Worm (Caenorhabditis elegans) whole organism, L4 larva: ENCODE measurements around the gene dmsr-1.

ENCODE experiments used
- F37D6.2 ChIP-seq: sonication (generic microtip); optimal IDR thresholded peaks from 2 replicates; lab custom pipeline; 2016; ENCODE audit warnings: mild to moderate bottlenecking, missing genetic modification characterization, missing compliant biosample characterization
- F44E2.7 ChIP-seq: fragments of 200-800 bp; sonication (Bioruptor generic); IDR thresholded peaks from 2 replicates; pipeline ENCODE4 v2.1.2; 2022; ENCODE audit warnings: missing genetic modification characterization, missing compliant biosample characterization
- T20F7.1 ChIP-seq: fragments of 200-800 bp; sonication (Bioruptor generic); optimal IDR thresholded peaks from 2 replicates; lab custom pipeline; 2018; ENCODE audit warnings: mild to moderate bottlenecking, missing genetic modification characterization, missing compliant biosample characterization
- Y48G9A.11 ChIP-seq: fragments of 200-800 bp; sonication (Bioruptor generic); IDR thresholded peaks from 2 replicates; pipeline ENCODE4 v1.3.6; 2022; ENCODE audit warnings: missing genetic modification reagents, missing genetic modification characterization, missing compliant biosample characterization
- ZK337.2 ChIP-seq: fragments of 200-800 bp; sonication (Bioruptor generic); IDR thresholded peaks from 2 replicates; pipeline ENCODE4 v1.3.6; 2022; ENCODE audit warnings: missing genetic modification reagents, missing genetic modification characterization, missing compliant biosample characterization
- ZK546.5 ChIP-seq, 2 experiments: sonication (generic microtip); optimal IDR thresholded peaks; 2 replicates each; lab custom pipeline; 2017; ENCODE audit warnings: missing biosample characterization in 2 of 2, missing genetic modification characterization in 2 of 2
- aha-1 ChIP-seq: fragments of 150-350 bp; peaks from one replicate; lab custom pipeline; 2014; ENCODE audit warnings: missing biosample characterization, missing genetic modification characterization
- attf-4 ChIP-seq: sonication (generic microtip); optimal IDR thresholded peaks from 3 replicates; lab custom pipeline; 2017; ENCODE audit warnings: missing biosample characterization, missing genetic modification characterization
- ceh-20 ChIP-seq: fragments of 200-800 bp; sonication (Bioruptor generic); IDR thresholded peaks from 2 replicates; pipeline ENCODE4 v1.3.6; 2022; ENCODE audit warnings: missing genetic modification reagents, missing genetic modification characterization, missing compliant biosample characterization
- ceh-28 ChIP-seq: fragments of 150-350 bp; optimal IDR thresholded peaks from 2 replicates; lab custom pipeline; 2014; ENCODE audit warnings: missing biosample characterization, missing genetic modification reagents, missing genetic modification characterization
- ctbp-1 ChIP-seq: fragments of 200-800 bp; sonication (Bioruptor generic); IDR thresholded peaks from 2 replicates; pipeline ENCODE4 v1.3.6; 2022; ENCODE audit warnings: missing genetic modification reagents, missing genetic modification characterization, missing compliant biosample characterization
- daf-12 ChIP-seq: fragments of 150-350 bp; optimal IDR thresholded peaks from 2 replicates; lab custom pipeline; 2014; ENCODE audit warnings: missing biosample characterization, missing genetic modification reagents, missing genetic modification characterization
- egl-43 ChIP-seq: fragments of 200-800 bp; sonication (Bioruptor generic); IDR thresholded peaks from 2 replicates; pipeline ENCODE4 v1.3.6; 2022; ENCODE audit warnings: missing genetic modification reagents, missing genetic modification characterization, missing compliant biosample characterization
- fkh-10 ChIP-seq: fragments of 150-350 bp; optimal IDR thresholded peaks from 2 replicates; lab custom pipeline; 2014; ENCODE audit warnings: missing biosample characterization, missing genetic modification reagents, missing genetic modification characterization
- hif-1 ChIP-seq, 2 experiments: sonication (generic microtip); optimal IDR thresholded peaks; 2 replicates each; lab custom pipeline; 2016 to 2017; ENCODE audit warnings: missing compliant biosample characterization in 2 of 2, missing genetic modification characterization in 2 of 2, missing genetic modification reagents in 2 of 2, missing genotype in 2 of 2, mild to moderate bottlenecking in 1 of 2
- hlh-11 ChIP-seq: fragments of 200-800 bp; sonication (Bioruptor generic); optimal IDR thresholded peaks from 2 replicates; lab custom pipeline; 2018; ENCODE audit warnings: mild to moderate bottlenecking, missing genetic modification characterization, missing compliant biosample characterization
- hlh-30 ChIP-seq: sonication (generic microtip); optimal IDR thresholded peaks from 2 replicates; lab custom pipeline; 2017; ENCODE audit warnings: antibody characterized with exemption, mild to moderate bottlenecking, missing genetic modification characterization, missing compliant biosample characterization; ENCODE audit not compliant: insufficient read depth
- hmg-1.1 ChIP-seq: fragments of 200-800 bp; sonication (Bioruptor generic); IDR thresholded peaks from 2 replicates; pipeline ENCODE4 v1.3.6; 2022; ENCODE audit warnings: missing genetic modification reagents, missing genetic modification characterization, missing compliant biosample characterization
- jun-1 ChIP-seq: fragments of 150-350 bp; optimal IDR thresholded peaks from 2 replicates; lab custom pipeline; 2014; ENCODE audit warnings: missing biosample characterization, missing genetic modification reagents, missing genetic modification characterization
- lim-7 ChIP-seq: fragments of 200-800 bp; sonication (Bioruptor generic); IDR thresholded peaks from 2 replicates; pipeline ENCODE4 v1.3.6; 2022; ENCODE audit warnings: missing genetic modification characterization, missing compliant biosample characterization
- lin-15B ChIP-seq: fragments of 150-350 bp; sonication (generic microtip); optimal IDR thresholded peaks from 3 replicates; lab custom pipeline; 2014; ENCODE audit warnings: missing biosample characterization, missing genetic modification characterization
- lin-39 ChIP-seq: fragments of 150-350 bp; optimal IDR thresholded peaks from 2 replicates; lab custom pipeline; 2014; ENCODE audit warnings: missing biosample characterization, missing genetic modification reagents, missing genetic modification characterization
- madf-5 ChIP-seq, 2 experiments: fragments of 200-800 bp; sonication (Bioruptor generic); IDR thresholded peaks; 2 replicates each; pipeline ENCODE4 v1.3.6; 2022; ENCODE audit warnings: missing compliant biosample characterization in 2 of 2, missing genetic modification characterization in 2 of 2
- mdl-1 ChIP-seq, 2 experiments: fragments of 150-350 bp in 1 of 2; sonication (generic microtip) in 1 of 2; optimal IDR thresholded peaks; 2 replicates each; lab custom pipeline; 2014 to 2017; ENCODE audit warnings: missing biosample characterization in 2 of 2, missing genetic modification characterization in 2 of 2
- mdt-29 ChIP-seq: fragments of 200-800 bp; sonication (Bioruptor generic); IDR thresholded peaks from 2 replicates; pipeline ENCODE4 v1.3.6; 2022; ENCODE audit warnings: missing genetic modification reagents, missing genetic modification characterization, missing compliant biosample characterization
- mep-1 ChIP-seq: fragments of 150-350 bp; sonication (generic microtip); optimal IDR thresholded peaks from 3 replicates; lab custom pipeline; 2014; ENCODE audit warnings: missing biosample characterization, missing genetic modification characterization
- nhr-102 ChIP-seq: sonication (generic microtip); optimal IDR thresholded peaks from 2 replicates; lab custom pipeline; 2016; ENCODE audit warnings: mild to moderate bottlenecking, missing genetic modification characterization, moderate library complexity, missing compliant biosample characterization
- nhr-76 ChIP-seq: fragments of 150-350 bp; optimal IDR thresholded peaks from 2 replicates; lab custom pipeline; 2014; ENCODE audit warnings: missing biosample characterization, missing genetic modification characterization
- rbr-2 ChIP-seq: sonication (generic microtip); optimal IDR thresholded peaks from 2 replicates; lab custom pipeline; 2016; ENCODE audit warnings: missing genotype, missing genetic modification characterization, missing compliant biosample characterization
- set-16 ChIP-seq: fragments of 200-800 bp; sonication (Bioruptor generic); IDR thresholded peaks from 2 replicates; pipeline ENCODE4 v1.3.6; 2022; ENCODE audit warnings: missing genetic modification reagents, missing genetic modification characterization, missing compliant biosample characterization
- unc-39 ChIP-seq: sonication (generic microtip); optimal IDR thresholded peaks from 2 replicates; lab custom pipeline; 2017; ENCODE audit warnings: missing biosample characterization, missing genetic modification characterization
- zfp-3 ChIP-seq: fragments of 200-800 bp; sonication (Bioruptor generic); conservative IDR thresholded peaks from 2 replicates; pipeline ENCODE4 v1.3.6; 2022; ENCODE audit warnings: missing genetic modification reagents, missing genetic modification characterization, missing compliant biosample characterization

Gene dmsr-1

DNA sequence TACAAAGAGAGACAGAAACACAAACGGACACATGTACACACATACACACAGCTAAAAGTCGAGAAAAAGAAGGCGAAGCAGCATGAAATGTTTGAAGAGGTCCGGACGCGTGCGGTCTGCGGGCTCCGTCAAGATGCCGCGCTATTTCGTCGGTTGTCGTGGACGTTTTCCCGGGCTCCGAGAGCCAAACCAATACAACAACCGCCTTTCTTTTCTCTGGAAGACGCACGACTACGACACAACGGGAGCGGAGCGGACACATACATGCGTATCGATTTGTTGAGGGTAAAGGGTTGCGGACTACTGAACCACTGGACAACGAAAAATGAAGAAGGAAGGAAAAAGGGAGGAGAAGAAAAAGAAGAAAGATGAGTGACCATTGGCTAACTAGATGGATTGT, 6.8 kb downstream of the dmsr-1 start:
- no peak for TF ChIP-seq ceh-20
- peak; percentile 44 for TF ChIP-seq rbr-2 (tag; lab: Kevin White, UChicago)
- TF ChIP-seq ctbp-1 (GFP tag; lab: Robert Waterston, UW) = no peak
- peak in 1 of 2 experiments; percentile 18 for TF ChIP-seq hif-1 (tag; optimal IDR thresholded peaks at IDR 0.05; lab: Kevin White, UChicago)
- peak; percentile 63 for TF ChIP-seq hmg-1.1 (GFP tag; lab: Robert Waterston, UW)
- TF ChIP-seq hlh-30 (tag; lab: Kevin White, UChicago) = peak; percentile 7
- TF ChIP-seq ceh-28 (tag; lab: Kevin White, UChicago) = peak; percentile 56
- peak; percentile 96 for TF ChIP-seq aha-1 (tag; lab: Kevin White, UChicago)
- peak; percentile 5 for TF ChIP-seq hlh-11 (tag; lab: Kevin White, UChicago)
- TF ChIP-seq set-16 (GFP tag; lab: Robert Waterston, UW) = peak; percentile 60; the same call in 1 of the 2 replicates
- peak in 1 of 2 experiments; percentile 56 for TF ChIP-seq mdl-1 (tag; optimal IDR thresholded peaks at IDR 0.05; lab: Kevin White, UChicago)
- no peak for TF ChIP-seq nhr-102 (tag; lab: Kevin White, UChicago)
- no peak for TF ChIP-seq unc-39 (tag; lab: Kevin White, UChicago)
- TF ChIP-seq fkh-10 (GFP tag; lab: Kevin White, UChicago) = peak; percentile 72
- 0 out of 2 replicates have a peak, but pooled peaks have one; percentile 55 for TF ChIP-seq egl-43

DNA sequence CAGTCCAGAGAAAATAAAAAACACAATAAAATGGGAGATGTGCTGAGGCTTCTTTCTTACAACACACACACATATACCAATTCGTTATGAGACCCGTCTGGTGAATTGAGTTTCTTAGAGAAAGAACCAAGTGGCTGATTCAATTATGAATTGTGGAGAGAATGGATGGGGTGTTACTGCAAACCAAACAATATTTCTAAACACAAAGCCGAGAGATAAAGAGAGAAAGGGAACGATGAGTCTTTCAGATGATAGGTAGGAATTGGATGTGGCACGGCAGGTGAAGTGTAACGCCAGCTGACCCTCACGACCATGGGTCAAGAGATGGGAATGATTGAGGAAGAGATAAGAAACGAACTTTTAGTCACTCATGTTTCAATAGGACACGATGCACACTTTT, 7.7 kb downstream of the dmsr-1 start, which contains the start of gene mig-17:
TSS of gene mig-17 (plus strand) at position 389 of the 400 bp plus-strand sequence.
- no peak for TF ChIP-seq attf-4
- no peak for TF ChIP-seq mdt-29 (GFP tag; lab: Robert Waterston, UW)
- TF ChIP-seq mep-1 (tag; lab: Kevin White, UChicago) = no peak
- no peak for TF ChIP-seq zfp-3 (GFP tag; lab: Robert Waterston, UW)
- TF ChIP-seq F37D6.2 (tag; lab: Kevin White, UChicago) = no peak
- TF ChIP-seq jun-1 (tag; lab: Kevin White, UChicago) = no peak
- TF ChIP-seq ZK337.2 (GFP tag; lab: Robert Waterston, UW) = no peak
- no peak for TF ChIP-seq F44E2.7

DNA sequence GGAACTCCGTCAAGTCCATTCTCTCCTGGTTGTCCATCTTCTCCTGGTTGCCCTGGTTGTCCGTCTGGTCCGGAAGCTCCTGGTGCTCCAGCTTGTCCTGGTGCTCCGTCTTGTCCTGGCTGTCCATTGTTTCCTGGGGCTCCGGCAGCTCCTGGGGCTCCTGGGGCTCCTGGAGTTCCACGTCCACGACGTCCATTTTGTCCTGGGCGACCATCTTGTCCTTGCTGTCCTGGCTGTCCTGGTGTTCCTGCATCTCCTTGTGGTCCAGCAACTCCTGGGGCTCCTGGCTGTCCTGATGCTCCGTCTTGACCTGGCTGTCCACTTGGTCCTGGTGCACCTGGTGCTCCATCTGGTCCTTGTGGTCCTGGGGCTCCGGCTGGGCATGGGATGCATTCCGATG, 10.8 kb downstream of the dmsr-1 start:
- TF ChIP-seq set-16 (GFP tag; lab: Robert Waterston, UW) (peak; percentile 93), F44E2.7 (0 out of 2 replicates have a peak, but pooled peaks have one; percentile 18), madf-5 (GFP tag; IDR thresholded peaks at IDR 0.05; lab: Robert Waterston, UW) (no peak)
- TF ChIP-seq, all 104 proteins: peak for 2

DNA sequence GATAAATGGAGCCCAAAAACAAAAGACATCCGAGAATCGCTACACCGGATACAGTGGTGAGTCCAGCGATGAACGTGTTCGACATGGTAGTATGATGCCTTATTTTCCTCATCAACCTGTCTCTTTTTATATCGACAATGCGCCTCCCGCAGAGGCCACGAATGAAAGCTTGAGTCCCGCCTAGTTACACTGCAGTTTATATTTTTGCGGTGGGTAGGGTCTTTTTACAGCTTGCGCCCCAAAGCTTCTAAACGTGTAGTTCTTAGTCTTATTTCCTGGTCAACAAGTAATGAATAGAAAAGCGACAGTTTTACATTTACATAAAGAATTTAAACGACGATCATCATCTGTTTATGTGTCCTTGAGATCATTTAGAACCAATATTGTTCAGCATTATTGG, 11.7 kb downstream of the dmsr-1 start, which contains the start of gene col-156:
TSS of gene col-156 (minus strand) at position 101 of the 400 bp plus-strand sequence.
- no peak for TF ChIP-seq lim-7 (GFP tag; lab: Robert Waterston, UW)
- no peak for TF ChIP-seq daf-12 (tag; lab: Kevin White, UChicago)
- TF ChIP-seq aha-1 (tag; lab: Kevin White, UChicago) = peak; percentile 12

DNA sequence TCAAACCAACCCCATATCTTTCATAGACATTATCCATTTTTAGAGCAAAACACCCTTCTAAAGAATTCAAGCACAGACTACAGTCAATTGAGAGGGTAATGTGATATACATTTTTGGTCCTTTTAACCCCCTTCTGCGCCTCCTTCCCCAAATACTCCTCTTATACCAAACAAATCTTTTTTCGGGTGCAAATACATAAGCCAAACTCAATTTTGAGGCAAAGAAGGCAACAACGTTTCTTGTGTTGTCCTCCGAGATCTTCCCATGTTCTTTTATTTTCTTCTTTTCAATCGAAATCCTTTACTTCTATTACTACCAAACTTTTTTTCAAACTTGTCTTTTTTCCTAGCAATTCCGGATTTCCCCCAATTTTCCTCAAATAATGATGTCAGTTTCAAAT, 16.4 kb downstream of the dmsr-1 start:
- TF ChIP-seq ceh-28 (tag; lab: Kevin White, UChicago) = no peak
- TF ChIP-seq nhr-76 = no peak
- no peak for TF ChIP-seq lin-39
- no peak for TF ChIP-seq Y48G9A.11 (GFP tag; lab: Robert Waterston, UW)
- TF ChIP-seq lin-15B (tag; lab: Kevin White, UChicago) = no peak
- TF ChIP-seq fkh-10 (GFP tag; lab: Kevin White, UChicago) = no peak
- TF ChIP-seq T20F7.1 (GFP tag; lab: Kevin White, UChicago) = no peak
- TF ChIP-seq ZK546.5 (tag; optimal IDR thresholded peaks at IDR 0.05; lab: Kevin White, UChicago) = no peak
- no peak for TF ChIP-seq F37D6.2 (tag; lab: Kevin White, UChicago)
